Fruit fly (Drosophila melanogaster) whole organism, larva: ENCODE measurements around the gene NK7.1.

Experiments
- noc ChIP-seq: fragments of 200-800 bp; sonication (Bioruptor generic); optimal IDR thresholded peaks from 3 replicates; lab custom pipeline; 2019; ENCODE audit warnings: missing biosample characterization, mild to moderate bottlenecking, missing genetic modification characterization, moderate library complexity

The NK7.1 gene

DNA sequence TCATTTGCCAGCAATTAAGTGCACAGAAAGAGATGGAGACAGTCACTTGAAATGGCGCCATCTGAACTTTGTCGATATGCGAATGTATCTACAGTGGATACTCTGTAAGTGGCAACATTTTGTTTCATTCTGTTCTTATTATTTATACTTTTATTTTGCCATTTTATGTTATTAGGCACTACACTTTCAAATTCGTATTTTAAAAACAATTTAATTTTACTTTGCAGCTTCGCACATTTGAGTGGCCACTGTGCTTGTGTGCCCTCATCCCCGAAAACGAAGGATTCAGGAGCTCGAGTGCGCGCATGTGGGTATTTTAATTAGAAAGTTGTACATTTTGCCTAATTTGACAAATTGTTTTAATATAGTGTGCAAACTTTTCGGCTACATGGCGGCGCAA lies 15.3 kb downstream of the NK7.1 start:
- TF ChIP-seq noc (tag; lab: Kevin White, UChicago), result peak; percentile 6

dm6 chr3R:14356619-14357018 lies 16.1 kb downstream of the NK7.1 start:
- TF ChIP-seq noc (tag; lab: Kevin White, UChicago), result no peak

DNA sequence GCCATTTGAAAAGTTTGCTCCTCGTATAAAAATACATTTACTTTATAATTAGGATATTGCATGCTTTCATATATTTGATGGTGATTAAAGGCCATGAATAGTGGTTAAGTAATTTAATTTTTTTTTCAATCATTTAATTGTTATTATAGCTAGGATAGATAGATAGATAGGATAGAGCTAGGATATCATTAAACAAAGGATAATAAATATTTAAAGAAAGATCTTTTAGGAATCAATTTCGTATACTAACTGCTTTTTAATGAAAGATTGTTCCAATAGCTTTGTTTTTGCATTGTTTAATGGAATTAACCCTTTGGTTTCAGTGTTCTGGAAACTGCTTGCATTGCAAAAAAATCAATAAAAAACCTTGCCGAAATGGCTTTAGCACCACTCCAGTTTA lies 18.2 kb downstream of the NK7.1 start:
- TF ChIP-seq noc (tag; lab: Kevin White, UChicago), result no peak

DNA sequence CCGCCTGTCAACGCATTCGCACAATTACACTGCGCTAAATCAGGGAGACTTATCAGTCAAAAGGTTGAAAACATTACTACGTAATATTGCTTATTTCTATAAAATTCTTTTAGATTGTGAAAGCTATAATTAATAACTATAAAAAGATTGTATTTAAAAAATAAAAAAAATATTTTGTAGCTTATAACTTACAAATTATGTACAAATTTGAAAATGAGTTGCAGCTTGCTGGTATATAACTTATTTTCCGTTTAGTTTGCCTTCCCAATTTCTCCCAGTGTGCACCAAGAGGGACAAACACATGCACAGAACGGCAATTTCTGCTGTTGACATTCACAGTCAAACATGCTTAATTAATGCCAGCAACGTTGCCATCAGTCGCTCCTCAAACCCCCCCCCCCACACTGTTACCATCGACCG lies 19.0 kb downstream of the NK7.1 start:
- peak; percentile 63 for TF ChIP-seq noc (tag; lab: Kevin White, UChicago)

- no peak for TF ChIP-seq noc (tag; lab: Kevin White, UChicago)
Measured at dm6 chr3R:14351418-14351817, 21.3 kb downstream of the NK7.1 start.

DNA sequence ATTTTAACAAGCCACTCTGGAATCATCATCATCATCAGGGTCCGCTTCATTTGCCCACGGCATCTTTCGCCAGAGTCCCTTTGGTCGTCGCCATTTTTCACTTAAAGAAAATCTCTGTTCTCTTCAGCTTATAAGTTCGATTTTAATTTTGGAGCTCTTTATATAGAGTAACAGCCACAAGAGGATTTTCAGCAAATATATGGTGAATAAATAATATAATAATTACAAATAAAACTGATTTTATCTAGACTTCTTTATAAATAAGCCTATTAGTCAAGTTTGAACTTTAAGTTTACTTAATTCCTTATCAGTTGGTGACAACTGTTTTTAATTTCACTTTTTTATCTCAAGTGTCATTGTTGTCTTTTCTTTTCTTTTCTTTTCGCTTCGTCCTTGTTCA lies 24.3 kb downstream of the NK7.1 start:
- TF ChIP-seq noc (tag; lab: Kevin White, UChicago), result no peak

DNA sequence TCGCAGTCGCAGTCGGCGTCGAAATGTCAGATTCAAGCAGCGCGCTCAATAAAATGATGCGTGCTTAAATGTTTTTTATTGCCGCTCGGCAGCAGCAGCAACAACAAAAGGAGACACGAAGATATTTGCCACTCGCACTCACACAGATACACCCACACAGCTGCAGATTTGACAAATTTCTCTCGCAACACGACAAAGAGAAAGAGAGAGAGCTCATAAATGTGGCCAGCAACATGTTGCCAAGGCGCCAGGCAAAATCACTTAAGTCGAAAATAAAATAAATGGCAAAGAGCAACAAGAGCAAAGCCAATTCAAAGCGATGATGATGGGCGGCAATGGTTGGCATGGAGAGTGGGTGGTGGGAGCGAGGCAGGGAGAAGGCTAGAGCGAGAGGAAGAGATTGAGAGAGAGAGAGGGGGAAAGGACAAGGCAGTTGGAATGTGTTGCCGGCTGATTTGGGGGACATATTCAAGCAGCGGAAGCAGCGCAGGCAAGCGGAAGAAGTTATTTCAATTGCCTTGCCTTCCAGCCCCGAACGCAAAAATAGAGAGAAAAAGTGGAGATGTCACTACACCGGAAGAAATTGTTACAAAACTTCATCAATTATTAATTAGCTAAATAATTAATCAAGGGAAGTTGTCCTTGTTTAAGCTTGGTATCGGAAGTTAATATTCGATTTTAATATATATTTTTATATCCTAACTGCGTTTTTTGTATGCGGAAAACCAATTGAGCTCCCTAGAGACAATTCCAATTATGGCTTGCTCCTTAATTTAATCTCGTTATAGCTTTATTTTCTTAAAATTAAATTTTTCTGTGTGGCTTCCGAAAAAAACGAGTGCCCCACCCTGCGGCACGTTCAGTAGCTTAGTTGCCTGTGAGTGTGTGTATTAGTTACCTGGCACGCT lies 25.7 kb downstream of the NK7.1 start:
- no peak for TF ChIP-seq noc (tag; lab: Kevin White, UChicago)

- no peak for TF ChIP-seq noc (tag; lab: Kevin White, UChicago)
Measured at dm6 chr3R:14344767-14345166, 28.0 kb downstream of the NK7.1 start.

dm6 chr3R:14335504-14335903 lies 37.2 kb downstream of the NK7.1 start:
- no peak for TF ChIP-seq noc (tag; lab: Kevin White, UChicago)

dm6 chr3R:14332735-14333134 lies 40.0 kb downstream of the NK7.1 start:
- TF ChIP-seq noc (tag; lab: Kevin White, UChicago), result no peak

dm6 chr3R:14331474-14331873 lies 41.3 kb downstream of the NK7.1 start:
- no peak for TF ChIP-seq noc (tag; lab: Kevin White, UChicago)

DNA sequence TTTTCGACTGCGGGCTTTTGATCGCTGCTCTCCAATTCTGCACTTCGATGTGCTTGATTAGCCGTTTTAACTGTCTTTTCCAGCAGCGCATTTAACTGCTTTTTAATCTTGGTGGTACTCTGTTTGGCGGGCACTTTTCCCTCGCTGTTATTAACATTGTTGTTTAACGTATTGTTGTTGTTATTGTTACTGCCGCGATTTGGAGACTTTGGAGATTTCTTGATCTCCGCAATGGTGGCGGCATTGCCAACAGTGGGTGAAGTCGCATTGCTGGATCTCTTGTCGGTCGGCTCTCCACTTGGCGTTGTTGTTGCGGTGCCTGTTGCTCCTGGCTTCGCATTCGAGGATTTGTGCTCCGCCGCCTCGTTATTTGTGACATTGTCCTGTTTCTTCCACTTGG lies 42.1 kb downstream of the NK7.1 start:
- no peak for TF ChIP-seq noc (tag; lab: Kevin White, UChicago)

DNA sequence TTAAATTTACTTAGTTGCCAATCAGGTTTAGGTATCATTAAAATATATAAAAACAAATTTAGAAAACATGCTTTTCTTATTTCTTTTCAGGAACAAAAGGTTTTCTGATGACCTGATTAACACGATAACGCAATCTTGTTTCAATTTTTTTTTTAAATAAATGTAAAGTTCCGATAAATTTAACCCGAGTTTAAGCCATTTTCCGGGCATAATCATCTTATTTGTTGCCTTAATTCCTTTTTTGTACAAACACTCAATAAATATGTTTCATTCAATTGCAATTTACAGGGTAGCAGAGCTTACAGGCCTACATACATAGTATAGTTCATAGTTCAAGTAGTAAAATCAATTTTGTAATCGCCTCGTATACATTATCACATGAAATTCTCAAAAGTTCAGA lies 43.2 kb downstream of the NK7.1 start:
- TF ChIP-seq noc (tag; lab: Kevin White, UChicago), result no peak

dm6 chr3R:14327472-14328104 lies 45.2 kb downstream of the NK7.1 start, which contains the start of gene spn-B:
Gene spn-B (plus strand): TSS chr3R:14328051.
- TF ChIP-seq noc (tag; lab: Kevin White, UChicago), result peak; percentile 85

dm6 chr3R:14327113-14327466 lies 45.7 kb downstream of the NK7.1 start:
- TF ChIP-seq noc (tag; lab: Kevin White, UChicago), result no peak

- no peak for TF ChIP-seq noc (tag; lab: Kevin White, UChicago)
Measured at dm6 chr3R:14326250-14327112, 46.3 kb downstream of the NK7.1 start, which contains the start of the genes Afti and ATPsynE. Gene Afti (minus strand): TSS chr3R:14326689. Gene ATPsynE (plus strand): TSS chr3R:14326947.
